Worm (Caenorhabditis elegans) whole organism, early embryonic: Measurements from ENCODE around the gene dnj-19.

Source experiments
- ama-1 ChIP-seq: fragments of 150-350 bp; optimal IDR thresholded peaks from 2 replicates; lab custom pipeline; 2014
- hmg-4 ChIP-seq: fragments of 200-800 bp; sonication (Bioruptor generic); optimal IDR thresholded peaks from 2 replicates; lab custom pipeline; 2018; ENCODE audit warnings: mild to moderate bottlenecking, missing genetic modification characterization, missing compliant biosample characterization
- tbx-11 ChIP-seq: fragments of 200-800 bp; sonication (Bioruptor generic); IDR thresholded peaks from 2 replicates; pipeline ENCODE4 v1.3.6; 2022; ENCODE audit warnings: missing genetic modification characterization, missing compliant biosample characterization

DNA sequence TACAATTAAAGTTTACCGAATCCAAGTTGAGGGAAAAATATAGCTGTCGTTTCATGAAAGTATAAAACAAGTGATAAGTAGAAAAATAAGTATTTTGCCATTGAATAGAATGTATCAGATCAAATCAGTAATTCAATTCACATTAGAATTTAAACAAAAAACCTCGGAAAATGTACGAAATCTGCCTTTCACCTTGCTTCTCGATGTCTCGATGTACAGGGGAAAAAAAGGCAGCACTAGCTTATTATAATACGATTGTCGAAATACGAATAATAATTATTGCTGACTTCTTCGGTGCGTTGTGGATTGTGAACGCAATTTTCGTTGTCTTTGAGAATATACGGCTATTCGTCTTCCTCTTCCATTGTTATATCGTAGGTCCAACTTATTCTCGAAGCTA, 15.9 kb downstream of the dnj-19 start, which contains the start of gene grl-18:
- TF ChIP-seq hmg-4 (GFP tag; lab: Kevin White, UChicago) (no peak), tbx-11 (GFP tag; lab: Robert Waterston, UW) (no peak), ama-1 (lab: Kevin White, UChicago) (no peak)
